Worm (Caenorhabditis elegans) whole organism, L3 larva: Measurements from ENCODE around the gene rimb-1.

Experiments
- ama-1 ChIP-seq: fragments of 150-350 bp; optimal IDR thresholded peaks from 2 replicates; lab custom pipeline; 2018
- ceh-16 ChIP-seq: sonication (generic microtip); optimal IDR thresholded peaks from 2 replicates; lab custom pipeline; 2017; ENCODE audit warnings: missing biosample characterization, missing genetic modification characterization
- ceh-28 ChIP-seq: fragments of 150-350 bp; optimal IDR thresholded peaks from 2 replicates; lab custom pipeline; 2014; ENCODE audit warnings: missing biosample characterization, missing genetic modification reagents, missing genetic modification characterization
- ceh-82 ChIP-seq: fragments of 150-350 bp; optimal IDR thresholded peaks from 2 replicates; lab custom pipeline; 2014; ENCODE audit warnings: missing biosample characterization, missing genetic modification characterization
- daf-12 ChIP-seq: fragments of 150-350 bp; optimal IDR thresholded peaks from 2 replicates; lab custom pipeline; 2014; ENCODE audit warnings: missing biosample characterization, missing genetic modification reagents, missing genetic modification characterization
- egl-27 ChIP-seq: sonication (generic microtip); optimal IDR thresholded peaks from 4 replicates; lab custom pipeline; 2017; ENCODE audit warnings: missing biosample characterization, missing genetic modification reagents, missing genetic modification characterization
- elt-2 ChIP-seq: sonication (generic microtip); optimal IDR thresholded peaks from 2 replicates; lab custom pipeline; 2016; ENCODE audit warnings: missing genetic modification reagents, mild to moderate bottlenecking, missing genetic modification characterization, missing compliant biosample characterization
- elt-3 ChIP-seq, 3 experiments: fragments of 150-350 bp in 1 of 3; sonication (generic microtip) in 2 of 3; optimal IDR thresholded peaks; 2 replicates in 2 of 3; 4 replicates in 1 of 3; lab custom pipeline; 2014 to 2017; ENCODE audit warnings: missing biosample characterization in 3 of 3, missing genetic modification characterization in 3 of 3
- eor-1 ChIP-seq, 2 experiments: fragments of 150-350 bp; optimal IDR thresholded peaks; 2 replicates each; lab custom pipeline; 2014 to 2018; ENCODE audit warnings: missing biosample characterization in 2 of 2, missing genetic modification characterization in 2 of 2
- fkh-10 ChIP-seq: sonication (generic microtip); optimal IDR thresholded peaks from 2 replicates; lab custom pipeline; 2017; ENCODE audit warnings: missing biosample characterization, missing genetic modification reagents, missing genetic modification characterization
- fos-1 ChIP-seq: fragments of 150-350 bp; optimal IDR thresholded peaks from 2 replicates; lab custom pipeline; 2014; ENCODE audit warnings: missing biosample characterization, missing genetic modification characterization
- hmg-11 ChIP-seq: sonication (generic microtip); optimal IDR thresholded peaks from 2 replicates; lab custom pipeline; 2016; ENCODE audit warnings: missing genetic modification characterization, missing compliant biosample characterization
- jun-1 ChIP-seq: fragments of 150-350 bp; optimal IDR thresholded peaks from 2 replicates; lab custom pipeline; 2014; ENCODE audit warnings: missing biosample characterization, missing genetic modification reagents, missing genetic modification characterization
- lin-39 ChIP-seq: fragments of 150-350 bp; optimal IDR thresholded peaks from 2 replicates; lab custom pipeline; 2018; ENCODE audit warnings: missing biosample characterization, missing genetic modification reagents, missing genetic modification characterization
- lsy-12 ChIP-seq: sonication (generic microtip); optimal IDR thresholded peaks from 2 replicates; lab custom pipeline; 2016; ENCODE audit warnings: mild to moderate bottlenecking, missing genetic modification characterization, missing compliant biosample characterization
- mdl-1 ChIP-seq: fragments of 150-350 bp; optimal IDR thresholded peaks from 2 replicates; lab custom pipeline; 2014; ENCODE audit warnings: missing biosample characterization, missing genetic modification characterization
- mml-1 ChIP-seq: fragments of 150-350 bp; sonication (generic microtip); optimal IDR thresholded peaks from 3 replicates; lab custom pipeline; 2014; ENCODE audit warnings: missing biosample characterization, missing genetic modification characterization
- nfya-1 ChIP-seq: sonication (generic microtip); optimal IDR thresholded peaks from 2 replicates; lab custom pipeline; 2017; ENCODE audit warnings: missing genetic modification characterization, mild to moderate bottlenecking, missing compliant biosample characterization, antibody characterized with exemption, moderate library complexity; ENCODE audit not compliant: insufficient read depth
- nhr-11 ChIP-seq: fragments of 150-350 bp; optimal IDR thresholded peaks from 2 replicates; lab custom pipeline; 2014; ENCODE audit warnings: missing biosample characterization, missing genetic modification characterization
- nhr-12 ChIP-seq: fragments of 150-350 bp; optimal IDR thresholded peaks from 2 replicates; lab custom pipeline; 2014; ENCODE audit warnings: missing biosample characterization, missing genetic modification characterization
- nhr-25 ChIP-seq: sonication (generic microtip); optimal IDR thresholded peaks from 2 replicates; lab custom pipeline; 2017; ENCODE audit warnings: missing biosample characterization, missing genetic modification characterization
- nhr-43 ChIP-seq: sonication (generic microtip); optimal IDR thresholded peaks from 2 replicates; lab custom pipeline; 2016; ENCODE audit warnings: mild to moderate bottlenecking, missing genetic modification characterization, missing compliant biosample characterization; ENCODE audit not compliant: poor library complexity, severe bottlenecking
- nhr-67 ChIP-seq: fragments of 150-350 bp; optimal IDR thresholded peaks from 2 replicates; lab custom pipeline; 2014; ENCODE audit warnings: missing biosample characterization, missing genetic modification characterization
- nhr-76 ChIP-seq: fragments of 150-350 bp; sonication (generic microtip); optimal IDR thresholded peaks from 5 replicates; lab custom pipeline; 2014; ENCODE audit warnings: missing biosample characterization, missing genetic modification characterization
- nhr-77 ChIP-seq: fragments of 150-350 bp; optimal IDR thresholded peaks from 2 replicates; lab custom pipeline; 2014; ENCODE audit warnings: missing biosample characterization, missing genetic modification characterization
- pha-4 ChIP-seq: fragments of 150-350 bp; optimal IDR thresholded peaks from 2 replicates; lab custom pipeline; 2014; ENCODE audit warnings: missing biosample characterization, missing genetic modification reagents, missing genetic modification characterization
- pqm-1 ChIP-seq: fragments of 150-350 bp; optimal IDR thresholded peaks from 2 replicates; lab custom pipeline; 2017; ENCODE audit warnings: missing biosample characterization, missing genetic modification characterization, inconsistent platforms
- skn-1 ChIP-seq: fragments of 150-350 bp; optimal IDR thresholded peaks from 2 replicates; lab custom pipeline; 2014; ENCODE audit warnings: missing biosample characterization, missing genetic modification characterization
- snpc-4 ChIP-seq: fragments of 150-350 bp; optimal IDR thresholded peaks from 2 replicates; lab custom pipeline; 2014; ENCODE audit warnings: missing biosample characterization, missing genetic modification characterization
- unc-39 ChIP-seq: sonication (generic microtip); optimal IDR thresholded peaks from 4 replicates; lab custom pipeline; 2017; ENCODE audit warnings: missing biosample characterization, missing genetic modification characterization
- ztf-11 ChIP-seq: fragments of 150-350 bp; optimal IDR thresholded peaks from 2 replicates; lab custom pipeline; 2014; ENCODE audit warnings: missing biosample characterization, missing genetic modification characterization

Gene rimb-1

ce11 chrIII:1824264-1824922, 36.3 kb downstream of the rimb-1 start, which contains the start of the genes pvf-1 and Y39A3CL.7:
pvf-1 (minus strand) TSS chrIII:1824314.
Y39A3CL.7 (plus strand) TSS chrIII:1824919.
- TF ChIP-seq elt-2 (tag; lab: Kevin White, UChicago) (peak; percentile 11), nhr-43 (tag; lab: Kevin White, UChicago) (peak; percentile 43), nfya-1 (tag; lab: Kevin White, UChicago) (peak; percentile 42), hmg-11 (peak; percentile 84), ceh-16 (tag; lab: Kevin White, UChicago) (no peak), mdl-1 (tag; lab: Kevin White, UChicago) (no peak), unc-39 (no peak), lin-39 (tag; lab: Kevin White, UChicago) (no peak)
- TF ChIP-seq, all 47 proteins: peak for 4

ce11 chrIII:1831104-1831503, 43.0 kb downstream of the rimb-1 start:
- no peak for TF ChIP-seq fos-1 (tag; lab: Kevin White, UChicago)
- TF ChIP-seq lsy-12 = no peak
- TF ChIP-seq nhr-25 (tag; lab: Kevin White, UChicago) = no peak
- TF ChIP-seq lin-39 (tag; lab: Kevin White, UChicago) = no peak

ce11 chrIII:1832453-1832852, 44.3 kb downstream of the rimb-1 start:
- TF ChIP-seq ama-1 (lab: Kevin White, UChicago) (no peak), skn-1 (tag; lab: Kevin White, UChicago) (no peak), elt-2 (tag; lab: Kevin White, UChicago) (no peak), mml-1 (tag; lab: Kevin White, UChicago) (no peak), ztf-11 (tag; lab: Kevin White, UChicago) (no peak), jun-1 (tag; lab: Kevin White, UChicago) (no peak), egl-27 (tag; lab: Kevin White, UChicago) (no peak), nhr-77 (tag; lab: Kevin White, UChicago) (no peak), nhr-11 (tag; lab: Kevin White, UChicago) (no peak), snpc-4 (tag; lab: Kevin White, UChicago) (no peak)

DNA sequence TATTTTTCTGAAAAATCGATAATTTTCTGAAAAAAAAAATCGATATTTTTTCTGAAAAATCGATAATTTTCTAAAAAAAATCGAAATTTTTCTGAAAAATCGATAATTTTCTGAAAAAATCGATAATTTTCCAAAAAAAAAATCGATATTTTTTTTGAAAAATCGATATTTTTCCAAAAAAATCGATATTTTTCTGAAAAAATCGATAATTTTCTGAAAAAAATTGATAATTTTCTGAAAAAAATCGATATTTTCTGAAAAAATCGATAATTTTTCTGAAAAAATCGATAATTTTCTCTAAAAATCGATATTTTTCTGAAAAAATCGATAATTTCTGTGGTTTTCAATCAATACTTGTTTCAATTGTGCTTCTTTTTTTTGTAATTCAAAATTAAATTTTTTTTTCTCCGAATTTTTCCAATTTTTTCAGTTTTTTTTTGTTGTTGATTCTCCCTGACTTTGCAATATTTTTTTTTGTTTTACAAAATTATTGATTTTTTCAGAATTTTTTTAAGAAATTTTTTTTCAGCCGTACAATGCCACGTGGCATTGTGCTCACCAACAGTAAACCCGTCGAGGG, 45.9 kb downstream of the rimb-1 start, which contains the start of gene rexd-1:
Gene rexd-1 (plus strand): TSS at position 530 of the 580 bp plus-strand sequence.
- peak; percentile 4 for TF ChIP-seq pqm-1 (tag; lab: Kevin White, UChicago)
- TF ChIP-seq nhr-76 (tag; lab: Kevin White, UChicago) = no peak
- TF ChIP-seq nhr-12 = no peak
- no peak for TF ChIP-seq nhr-43 (tag; lab: Kevin White, UChicago)
- TF ChIP-seq jun-1 (tag; lab: Kevin White, UChicago) = no peak
- no peak for TF ChIP-seq ceh-82 (tag; lab: Kevin White, UChicago)
- no peak for TF ChIP-seq elt-3 (tag; optimal IDR thresholded peaks at IDR 0.05; lab: Kevin White, UChicago)
- no peak for TF ChIP-seq lin-39 (tag; lab: Kevin White, UChicago)
- TF ChIP-seq daf-12 (tag; lab: Kevin White, UChicago) = no peak
- no peak for TF ChIP-seq mml-1 (tag; lab: Kevin White, UChicago)
- no peak for TF ChIP-seq skn-1 (tag; lab: Kevin White, UChicago)
- TF ChIP-seq nfya-1 (tag; lab: Kevin White, UChicago) = no peak
- peak; percentile 98 for TF ChIP-seq ceh-28 (tag; lab: Kevin White, UChicago)
- no peak for TF ChIP-seq eor-1 (tag; optimal IDR thresholded peaks at IDR 0.05; lab: Kevin White, UChicago)
- TF ChIP-seq fkh-10 (GFP tag; lab: Kevin White, UChicago) = no peak
- no peak for TF ChIP-seq nhr-11 (tag; lab: Kevin White, UChicago)

DNA sequence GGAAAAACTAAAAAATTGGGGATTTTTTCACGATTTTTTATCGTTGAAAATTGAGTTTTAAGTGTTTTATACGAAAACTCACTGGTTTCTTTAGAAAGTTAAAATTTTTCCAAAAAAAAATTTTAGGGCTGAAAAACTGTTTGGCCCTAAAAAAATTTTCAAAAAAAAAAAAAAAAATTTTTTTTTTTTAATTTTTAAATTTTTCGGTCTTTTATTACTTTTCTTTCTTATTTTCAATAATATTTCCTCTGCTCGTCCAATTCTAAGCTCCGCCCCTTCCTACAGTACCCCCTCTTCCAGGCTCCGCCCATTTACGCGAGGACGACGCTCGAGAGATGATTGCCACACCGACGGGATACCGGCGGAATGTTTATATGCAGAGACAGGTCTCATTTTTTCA, 60.6 kb downstream of the rimb-1 start, which contains the start of gene pqn-82:
Gene pqn-82 (plus strand): TSS at position 301 of the 400 bp plus-strand sequence.
- TF ChIP-seq nhr-67 (tag; lab: Kevin White, UChicago) (no peak), elt-2 (tag; lab: Kevin White, UChicago) (no peak), hmg-11 (no peak), skn-1 (tag; lab: Kevin White, UChicago) (no peak), nhr-11 (tag; lab: Kevin White, UChicago) (no peak), pha-4 (no peak), jun-1 (tag; lab: Kevin White, UChicago) (no peak), snpc-4 (tag; lab: Kevin White, UChicago) (no peak)
